Fruit fly (Drosophila melanogaster) whole organism, embryonic: Measurements from ENCODE around the gene trbl.

Experiments used
- ATbp ChIP-seq: fragments of 200-800 bp; sonication (Bioruptor generic); optimal IDR thresholded peaks from 2 replicates; lab custom pipeline; 2017; ENCODE audit warnings: missing biosample characterization, mild to moderate bottlenecking, missing genetic modification characterization, missing genetic modification reagents
- CG10462 ChIP-seq: fragments of 200-800 bp; sonication (Bioruptor generic); optimal IDR thresholded peaks from 2 replicates; lab custom pipeline; 2016; ENCODE audit warnings: missing biosample characterization, missing genetic modification characterization
- CG13624 ChIP-seq: fragments of 200-800 bp; sonication (Bioruptor generic); optimal IDR thresholded peaks from 2 replicates; lab custom pipeline; 2016; ENCODE audit warnings: missing biosample characterization, missing genetic modification characterization
- CG15514 ChIP-seq: fragments of 200-800 bp; sonication (Bioruptor generic); optimal IDR thresholded peaks from 3 replicates; lab custom pipeline; 2017; ENCODE audit warnings: missing biosample characterization, missing genetic modification characterization, mild to moderate bottlenecking, moderate library complexity, missing genetic modification reagents
- CG16815 ChIP-seq: fragments of 200-800 bp; sonication (Bioruptor generic); optimal IDR thresholded peaks from 3 replicates; lab custom pipeline; 2017; ENCODE audit warnings: missing biosample characterization, mild to moderate bottlenecking, missing genetic modification characterization
- CG7745 ChIP-seq: fragments of 200-800 bp; sonication (Bioruptor generic); optimal IDR thresholded peaks from 2 replicates; lab custom pipeline; 2018; ENCODE audit warnings: missing biosample characterization, mild to moderate bottlenecking, missing genetic modification characterization, moderate library complexity
- CG7928 ChIP-seq: fragments of 200-800 bp; sonication (Bioruptor generic); optimal IDR thresholded peaks from 2 replicates; lab custom pipeline; 2017; ENCODE audit warnings: missing biosample characterization, mild to moderate bottlenecking, missing genetic modification characterization
- CG8765 ChIP-seq: fragments of 200-800 bp; sonication (Bioruptor generic); IDR thresholded peaks from 2 replicates; pipeline ENCODE4 v1.3.6; 2022; ENCODE audit warnings: missing biosample characterization, missing genetic modification characterization
- CrebB ChIP-seq: fragments of 200-800 bp; sonication (Bioruptor generic); optimal IDR thresholded peaks from 3 replicates; lab custom pipeline; 2018; ENCODE audit warnings: missing biosample characterization, mild to moderate bottlenecking, missing genetic modification characterization
- Dad ChIP-seq: fragments of 200-800 bp; sonication (Bioruptor generic); optimal IDR thresholded peaks from 3 replicates; lab custom pipeline; 2016; ENCODE audit warnings: missing biosample characterization, missing genetic modification characterization
- Dbx ChIP-seq: fragments of 200-800 bp; sonication (Bioruptor generic); IDR thresholded peaks from 3 replicates; pipeline ENCODE4 v1.3.6; 2022; ENCODE audit warnings: missing biosample characterization, missing genetic modification characterization
- Dll ChIP-seq: fragments of 200-800 bp; sonication (Bioruptor generic); IDR thresholded peaks from 4 replicates; pipeline ENCODE4 v1.3.6; 2022; ENCODE audit warnings: missing biosample characterization, missing genetic modification characterization; ENCODE audit not compliant: partially characterized antibody
- Fer1 ChIP-seq: fragments of 200-800 bp; sonication (Bioruptor generic); optimal IDR thresholded peaks from 2 replicates; lab custom pipeline; 2017; ENCODE audit warnings: missing biosample characterization, mild to moderate bottlenecking, missing genetic modification characterization
- GATAe ChIP-seq: fragments of 200-800 bp; sonication (Bioruptor generic); conservative IDR thresholded peaks from 2 replicates; pipeline ENCODE4 v1.3.6; 2022; ENCODE audit warnings: missing biosample characterization, missing genetic modification characterization
- HmgD ChIP-seq: fragments of 200-800 bp; sonication (Bioruptor generic); optimal IDR thresholded peaks from 3 replicates; lab custom pipeline; 2016; ENCODE audit warnings: missing biosample characterization, missing genetic modification characterization
- Lhr ChIP-seq: fragments of 200-800 bp; sonication (Bioruptor generic); optimal IDR thresholded peaks from 3 replicates; lab custom pipeline; 2017; ENCODE audit warnings: mild to moderate bottlenecking, missing biosample characterization, missing genetic modification reagents, missing genetic modification characterization
- Med ChIP-seq: fragments of 200-800 bp; sonication (Bioruptor generic); peaks from one replicate; lab custom pipeline; 2016; ENCODE audit warnings: missing biosample characterization, missing genetic modification characterization, mild to moderate bottlenecking, inconsistent platforms, moderate library complexity
- Nf-YB ChIP-seq: fragments of 200-800 bp; sonication (Bioruptor generic); optimal IDR thresholded peaks from 3 replicates; lab custom pipeline; 2019; ENCODE audit warnings: missing biosample characterization, mild to moderate bottlenecking, missing genetic modification characterization, moderate library complexity
- Pdp1 ChIP-seq, 2 experiments: fragments of 200-800 bp; sonication (Bioruptor generic); optimal IDR thresholded peaks; 3 replicates each; lab custom pipeline; 2016; ENCODE audit warnings: missing biosample characterization in 2 of 2, missing genetic modification characterization in 2 of 2, mild to moderate bottlenecking in 1 of 2, moderate library complexity in 1 of 2
- Rfx ChIP-seq: fragments of 200-800 bp; sonication (Bioruptor generic); IDR thresholded peaks from 2 replicates; pipeline ENCODE4 v1.3.6; 2022; ENCODE audit warnings: missing biosample characterization, missing genetic modification characterization
- Scr ChIP-seq: fragments of 200-800 bp; sonication (Bioruptor generic); IDR thresholded peaks from 2 replicates; pipeline ENCODE4 v1.3.6; 2022; ENCODE audit warnings: missing biosample characterization, missing genetic modification characterization; ENCODE audit not compliant: partially characterized antibody
- Sin3A ChIP-seq: fragments of >200 bp; optimal IDR thresholded peaks from 2 replicates; lab custom pipeline; 2018
- Trl ChIP-seq, 3 experiments: fragments of >200 bp in 2 of 3; fragments of 200-800 bp in 1 of 3; sonication (Bioruptor generic) in 1 of 3; optimal IDR thresholded peaks; 2 replicates in 1 of 3; 3 replicates in 2 of 3; lab custom pipeline; 2016 to 2017; ENCODE audit warnings: missing biosample characterization in 1 of 3, missing genetic modification characterization in 1 of 3
- amos ChIP-seq: fragments of 200-800 bp; sonication (Bioruptor generic); IDR thresholded peaks from 2 replicates; pipeline ENCODE4 v1.3.6; 2022; ENCODE audit warnings: missing biosample characterization, missing genetic modification characterization; ENCODE audit not compliant: partially characterized antibody
- caup ChIP-seq: fragments of 200-800 bp; sonication (Bioruptor generic); optimal IDR thresholded peaks from 3 replicates; lab custom pipeline; 2017; ENCODE audit warnings: missing biosample characterization, mild to moderate bottlenecking, missing genetic modification characterization, moderate library complexity; ENCODE audit not compliant: severe bottlenecking
- chinmo ChIP-seq: fragments of 200-800 bp; sonication (Bioruptor generic); IDR thresholded peaks from 4 replicates; pipeline ENCODE4 v1.3.6; 2022; ENCODE audit warnings: missing biosample characterization, missing genetic modification characterization; ENCODE audit not compliant: partially characterized antibody
- chn ChIP-seq: fragments of 200-800 bp; sonication (Bioruptor generic); optimal IDR thresholded peaks from 2 replicates; lab custom pipeline; 2016; ENCODE audit warnings: missing biosample characterization, missing genetic modification characterization
- cwo ChIP-seq: fragments of 200-800 bp; sonication (Bioruptor generic); optimal IDR thresholded peaks from 3 replicates; lab custom pipeline; 2017; ENCODE audit warnings: missing biosample characterization, missing genetic modification characterization, mild to moderate bottlenecking, moderate library complexity, missing genetic modification reagents
- dati ChIP-seq: fragments of 200-800 bp; sonication (Bioruptor generic); IDR thresholded peaks from 2 replicates; pipeline ENCODE4 v1.3.6; 2022; ENCODE audit warnings: missing biosample characterization, missing genetic modification characterization
- dm ChIP-seq: fragments of 200-800 bp; sonication (Bioruptor generic); optimal IDR thresholded peaks from 3 replicates; lab custom pipeline; 2016; ENCODE audit warnings: missing biosample characterization, missing genetic modification characterization
- ems ChIP-seq: fragments of 200-800 bp; sonication (Bioruptor generic); optimal IDR thresholded peaks from 3 replicates; lab custom pipeline; 2016; ENCODE audit warnings: missing biosample characterization, missing genetic modification characterization
- eve ChIP-seq, 2 experiments: fragments of >200 bp; optimal IDR thresholded peaks; 2 replicates each; lab custom pipeline; 2017; ENCODE audit warnings: missing biosample characterization in 2 of 2, missing genetic modification characterization in 2 of 2
- fru ChIP-seq: fragments of >200 bp; optimal IDR thresholded peaks from 2 replicates; lab custom pipeline; 2017
- grn ChIP-seq: fragments of 200-800 bp; sonication (Bioruptor generic); optimal IDR thresholded peaks from 3 replicates; lab custom pipeline; 2017; ENCODE audit warnings: missing biosample characterization, missing genetic modification characterization
- hkb ChIP-seq, 2 experiments: fragments of 200-800 bp in 1 of 2; fragments of >200 bp in 1 of 2; sonication (Bioruptor generic) in 1 of 2; IDR thresholded peaks in 1 of 2; optimal IDR thresholded peaks in 1 of 2; 2 replicates each; pipeline versions ENCODE4 v1.3.6 to Lab custom; 2017 to 2022; ENCODE audit warnings: missing biosample characterization in 1 of 2, missing genetic modification characterization in 1 of 2
- ind ChIP-seq: fragments of 200-800 bp; sonication (Bioruptor generic); optimal IDR thresholded peaks from 3 replicates; lab custom pipeline; 2016; ENCODE audit warnings: missing biosample characterization, missing genetic modification characterization
- jing ChIP-seq: fragments of 200-800 bp; sonication (Bioruptor generic); optimal IDR thresholded peaks from 2 replicates; lab custom pipeline; 2018; ENCODE audit warnings: missing biosample characterization, mild to moderate bottlenecking, missing genetic modification characterization
- knrl ChIP-seq: fragments of 200-800 bp; sonication (Bioruptor generic); IDR thresholded peaks from 3 replicates; pipeline ENCODE4 v1.3.6; 2022; ENCODE audit warnings: missing biosample characterization, missing genetic modification characterization; ENCODE audit not compliant: partially characterized antibody
- lov ChIP-seq, 2 experiments: fragments of 200-800 bp in 1 of 2; fragments of >200 bp in 1 of 2; sonication (Bioruptor generic) in 1 of 2; IDR thresholded peaks in 1 of 2; optimal IDR thresholded peaks in 1 of 2; 2 replicates in 1 of 2; 3 replicates in 1 of 2; pipeline versions ENCODE4 v1.3.6 to Lab custom; 2017 to 2022; ENCODE audit warnings: missing biosample characterization in 1 of 2, missing genetic modification characterization in 1 of 2
- p53 ChIP-seq: fragments of 200-800 bp; sonication (Bioruptor generic); optimal IDR thresholded peaks from 2 replicates; lab custom pipeline; 2016; ENCODE audit warnings: missing biosample characterization, missing genetic modification characterization
- pb ChIP-seq: fragments of 200-800 bp; sonication (Bioruptor generic); optimal IDR thresholded peaks from 3 replicates; lab custom pipeline; 2016; ENCODE audit warnings: missing biosample characterization, missing genetic modification characterization
- repo ChIP-seq: fragments of 200-800 bp; sonication (Bioruptor generic); optimal IDR thresholded peaks from 2 replicates; lab custom pipeline; 2016; ENCODE audit warnings: missing biosample characterization, missing genetic modification characterization
- shn ChIP-seq: fragments of 200-800 bp; sonication (Bioruptor generic); optimal IDR thresholded peaks from 3 replicates; lab custom pipeline; 2016; ENCODE audit warnings: missing biosample characterization, missing genetic modification characterization
- sim ChIP-seq: fragments of 200-800 bp; sonication (Bioruptor generic); IDR thresholded peaks from 2 replicates; pipeline ENCODE4 v1.3.6; 2022; ENCODE audit warnings: missing biosample characterization, missing genetic modification characterization
- stc ChIP-seq: fragments of 200-800 bp; sonication (Bioruptor generic); IDR thresholded peaks from 2 replicates; pipeline ENCODE4 v1.3.6; 2022; ENCODE audit warnings: missing biosample characterization, missing genetic modification characterization
- stwl ChIP-seq: fragments of 200-800 bp; sonication (Bioruptor generic); optimal IDR thresholded peaks from 3 replicates; lab custom pipeline; 2018; ENCODE audit warnings: missing biosample characterization, mild to moderate bottlenecking, missing genetic modification characterization, moderate library complexity

The trbl gene

DNA sequence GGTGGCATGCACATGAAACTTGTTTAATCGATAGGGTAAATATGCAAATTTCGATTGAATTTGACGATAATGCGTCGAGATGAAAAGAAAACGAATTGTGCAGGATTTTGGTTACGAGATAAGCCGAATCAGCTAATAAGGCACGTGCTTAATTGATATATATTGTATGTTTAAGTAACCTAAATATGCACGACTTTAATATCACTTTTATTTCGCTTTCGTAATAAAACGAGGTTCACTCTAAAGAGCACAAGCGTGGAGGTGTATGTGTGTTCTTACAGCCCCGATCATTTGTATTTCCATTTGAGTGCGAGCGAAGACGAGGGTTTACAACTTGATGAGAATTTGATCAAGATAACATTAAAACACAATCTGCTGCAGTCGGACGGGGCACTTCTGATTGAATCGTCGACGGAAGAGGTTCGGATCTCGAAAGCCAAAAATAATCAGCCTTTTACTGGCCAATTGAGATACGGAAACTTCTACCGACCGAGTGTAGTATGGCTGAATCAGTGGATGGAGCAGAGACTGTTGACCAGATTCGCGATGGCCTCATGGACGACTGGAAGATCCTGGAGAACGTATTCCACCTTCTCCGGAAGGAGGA, 47.6 kb downstream of the trbl start (continued):
- no peak for TF ChIP-seq Scr (GFP tag; lab: Robert Waterston, UW)
- no peak for TF ChIP-seq CG7745 (tag; lab: Kevin White, UChicago)
- TF ChIP-seq HmgD (GFP tag; lab: Kevin White, UChicago): no peak
- no peak for TF ChIP-seq knrl (GFP tag; lab: Robert Waterston, UW)
- TF ChIP-seq eve (GFP tag; optimal IDR thresholded peaks at IDR 0.05; lab: Kevin White, UChicago): no peak
- TF ChIP-seq Fer1 (GFP tag; lab: Kevin White, UChicago): no peak
- TF ChIP-seq grn (GFP tag; lab: Kevin White, UChicago): peak; percentile 94
- TF ChIP-seq fru (lab: Kevin White, UChicago): no peak
- no peak for TF ChIP-seq Dll
- no peak for TF ChIP-seq CG15514 (GFP tag; lab: Kevin White, UChicago)
- TF ChIP-seq stc (GFP tag; lab: Robert Waterston, UW): no peak
- no peak for TF ChIP-seq ind
- peak; percentile 16; the same call in 1 of the 2 replicates for TF ChIP-seq Rfx (GFP tag; lab: Robert Waterston, UW)
- no peak for TF ChIP-seq CG7928
- no peak for TF ChIP-seq stwl
- TF ChIP-seq ATbp (GFP tag; lab: Kevin White, UChicago): no peak
- no peak for TF ChIP-seq lov (optimal IDR thresholded peaks at IDR 0.05; lab: Kevin White, UChicago)
- TF ChIP-seq lov (GFP tag; IDR thresholded peaks at IDR 0.05; lab: Robert Waterston, UW): no peak
- TF ChIP-seq CG8765 (GFP tag; lab: Robert Waterston, UW): no peak
- no peak for TF ChIP-seq CG10462
- TF ChIP-seq Med (GFP tag; lab: Kevin White, UChicago): peak; percentile 78
- TF ChIP-seq Trl (optimal IDR thresholded peaks at IDR 0.05; lab: Kevin White, UChicago): peak in 1 of 2 experiments; percentile 1
- TF ChIP-seq Trl (GFP tag; optimal IDR thresholded peaks at IDR 0.05; lab: Kevin White, UChicago): no peak
- peak; percentile 23; the same call in 1 of the 2 replicates for TF ChIP-seq GATAe (GFP tag; lab: Robert Waterston, UW)
- TF ChIP-seq CrebB (tag; lab: Kevin White, UChicago): no peak
- no peak for TF ChIP-seq shn
- TF ChIP-seq caup (GFP tag; lab: Kevin White, UChicago): no peak
- peak; percentile 3 for TF ChIP-seq cwo (GFP tag; lab: Kevin White, UChicago)
- TF ChIP-seq, all 482 proteins: peak for 15

- TF ChIP-seq Pdp1 (GFP tag; optimal IDR thresholded peaks at IDR 0.05; lab: Kevin White, UChicago): peak in 1 of 2 experiments; percentile 59
- no peak for TF ChIP-seq Sin3A
- TF ChIP-seq, all 482 proteins: peak for 1
These were observed 48.3 kb downstream of the trbl start, which contains the start of gene CG5618 for dm6 chr3L:20353149-20353548. TSS of gene CG5618 (plus strand) at chr3L:20353449.

- TF ChIP-seq Lhr (GFP tag; lab: Kevin White, UChicago): no peak
- TF ChIP-seq hkb (optimal IDR thresholded peaks at IDR 0.05; lab: Kevin White, UChicago): no peak
- TF ChIP-seq hkb (GFP tag; IDR thresholded peaks at IDR 0.05; lab: Robert Waterston, UW): no peak
- no peak for TF ChIP-seq Dbx
- TF ChIP-seq pb (GFP tag; lab: Kevin White, UChicago): no peak
- TF ChIP-seq dati (GFP tag; lab: Robert Waterston, UW): no peak
- TF ChIP-seq chn (GFP tag; lab: Kevin White, UChicago): no peak
- TF ChIP-seq CG13624 (GFP tag; lab: Kevin White, UChicago): no peak
- TF ChIP-seq p53: no peak
- peak; percentile 68; the same call in 1 of the 4 replicates for TF ChIP-seq chinmo (GFP tag; lab: Robert Waterston, UW)
- TF ChIP-seq dm (GFP tag; lab: Kevin White, UChicago): peak; percentile 45
- no peak for TF ChIP-seq repo
- no peak for TF ChIP-seq sim (GFP tag; lab: Robert Waterston, UW)
- TF ChIP-seq Dad: no peak
- peak; percentile 63 for TF ChIP-seq Nf-YB (GFP tag; lab: Kevin White, UChicago)
- TF ChIP-seq CG16815: no peak
- peak; percentile 87 to 94 for TF ChIP-seq Trl (optimal IDR thresholded peaks at IDR 0.05; lab: Kevin White, UChicago)
- TF ChIP-seq Trl (GFP tag; optimal IDR thresholded peaks at IDR 0.05; lab: Kevin White, UChicago): no peak
- TF ChIP-seq ems (GFP tag; lab: Kevin White, UChicago): no peak
- TF ChIP-seq amos (GFP tag; lab: Robert Waterston, UW): peak; percentile 11; the same call in 1 of the 2 replicates
- TF ChIP-seq jing (GFP tag; lab: Kevin White, UChicago): no peak
These were observed 52.0 kb downstream of the trbl start for dm6 chr3L:20349333-20349924.
